Worm (Caenorhabditis elegans) whole organism, L2 larva: ENCODE measurements around the gene wht-2.
A peak's percentile ranks its signal among the peaks of the same experiment; 100 is the strongest.

Experiments used
- C34F6.9 ChIP-seq: fragments of 150-350 bp; optimal IDR thresholded peaks from 2 replicates; lab custom pipeline; 2014; ENCODE audit warnings: missing biosample characterization, missing genetic modification characterization
- F13H6.1 ChIP-seq: sonication (generic microtip); optimal IDR thresholded peaks from 2 replicates; lab custom pipeline; 2016; ENCODE audit warnings: missing genetic modification characterization, missing compliant biosample characterization
- R02D3.7 ChIP-seq: fragments of 150-350 bp; optimal IDR thresholded peaks from 2 replicates; lab custom pipeline; 2014; ENCODE audit warnings: missing biosample characterization, missing genetic modification characterization
- alr-1 ChIP-seq: fragments of 150-350 bp; optimal IDR thresholded peaks from 2 replicates; lab custom pipeline; 2014; ENCODE audit warnings: missing biosample characterization, missing genetic modification characterization
- aly-2 ChIP-seq: fragments of 150-350 bp; optimal IDR thresholded peaks from 2 replicates; lab custom pipeline; 2014; ENCODE audit warnings: missing biosample characterization, missing genetic modification characterization
- ama-1 ChIP-seq: fragments of 150-350 bp; optimal IDR thresholded peaks from 2 replicates; lab custom pipeline; 2018; ENCODE audit warnings: inconsistent platforms
- blmp-1 ChIP-seq: sonication (generic microtip); optimal IDR thresholded peaks from 2 replicates; lab custom pipeline; 2017; ENCODE audit warnings: missing genetic modification characterization, mild to moderate bottlenecking, missing compliant biosample characterization, antibody characterized with exemption, moderate library complexity; ENCODE audit not compliant: insufficient read depth
- ceh-82 ChIP-seq: fragments of 150-350 bp; optimal IDR thresholded peaks from 2 replicates; lab custom pipeline; 2014; ENCODE audit warnings: missing biosample characterization, missing genetic modification characterization
- crh-2 ChIP-seq: sonication (generic microtip); optimal IDR thresholded peaks from 2 replicates; lab custom pipeline; 2017; ENCODE audit warnings: missing biosample characterization, missing genetic modification characterization
- egl-27 ChIP-seq: sonication (generic microtip); optimal IDR thresholded peaks from 3 replicates; lab custom pipeline; 2017; ENCODE audit warnings: missing biosample characterization, missing genetic modification reagents, missing genetic modification characterization
- fos-1 ChIP-seq: fragments of 150-350 bp; optimal IDR thresholded peaks from 2 replicates; lab custom pipeline; 2014; ENCODE audit warnings: missing biosample characterization, missing genetic modification characterization
- gmeb-1 ChIP-seq: fragments of 150-350 bp; optimal IDR thresholded peaks from 2 replicates; lab custom pipeline; 2014; ENCODE audit warnings: missing biosample characterization, missing genetic modification characterization
- lin-11 ChIP-seq: fragments of 150-350 bp; sonication (generic microtip); optimal IDR thresholded peaks from 2 replicates; lab custom pipeline; 2014; ENCODE audit warnings: missing biosample characterization, missing genetic modification characterization, inconsistent platforms, mixed read lengths
- lin-13 ChIP-seq: fragments of 150-350 bp; optimal IDR thresholded peaks from 2 replicates; lab custom pipeline; 2014; ENCODE audit warnings: missing biosample characterization, missing genetic modification reagents, missing genetic modification characterization
- lin-39 ChIP-seq: fragments of 150-350 bp; optimal IDR thresholded peaks from 2 replicates; lab custom pipeline; 2014; ENCODE audit warnings: missing biosample characterization, missing genetic modification reagents, missing genetic modification characterization
- lsy-2 ChIP-seq, 2 experiments: fragments of 150-350 bp in 1 of 2; sonication (generic microtip) in 1 of 2; optimal IDR thresholded peaks; 2 replicates each; lab custom pipeline; 2014 to 2017; ENCODE audit warnings: missing biosample characterization in 2 of 2, missing genetic modification characterization in 2 of 2
- mab-5 ChIP-seq: fragments of 150-350 bp; optimal IDR thresholded peaks from 2 replicates; lab custom pipeline; 2014; ENCODE audit warnings: missing biosample characterization, missing genetic modification characterization
- mdl-1 ChIP-seq, 2 experiments: fragments of 150-350 bp in 1 of 2; sonication (generic microtip) in 1 of 2; optimal IDR thresholded peaks; 2 replicates each; lab custom pipeline; 2017; ENCODE audit warnings: missing biosample characterization in 2 of 2, missing genetic modification characterization in 2 of 2
- nhr-11 ChIP-seq: fragments of 150-350 bp; optimal IDR thresholded peaks from 2 replicates; lab custom pipeline; 2014; ENCODE audit warnings: missing biosample characterization, missing genetic modification characterization
- nhr-12 ChIP-seq: fragments of 150-350 bp; optimal IDR thresholded peaks from 2 replicates; lab custom pipeline; 2014; ENCODE audit warnings: missing biosample characterization, missing genetic modification characterization
- nhr-129 ChIP-seq: fragments of 150-350 bp; optimal IDR thresholded peaks from 2 replicates; lab custom pipeline; 2014; ENCODE audit warnings: missing biosample characterization, missing genetic modification characterization
- nhr-21 ChIP-seq: fragments of 150-350 bp; optimal IDR thresholded peaks from 2 replicates; lab custom pipeline; 2014; ENCODE audit warnings: missing biosample characterization, missing genetic modification characterization
- nhr-25 ChIP-seq: fragments of 150-350 bp; sonication (generic microtip); optimal IDR thresholded peaks from 3 replicates; lab custom pipeline; 2014; ENCODE audit warnings: missing biosample characterization, missing genetic modification characterization
- nhr-6 ChIP-seq: fragments of 150-350 bp; optimal IDR thresholded peaks from 2 replicates; lab custom pipeline; 2014; ENCODE audit warnings: missing biosample characterization, missing genetic modification characterization
- nhr-77 ChIP-seq: fragments of 150-350 bp; optimal IDR thresholded peaks from 2 replicates; lab custom pipeline; 2014; ENCODE audit warnings: missing biosample characterization, missing genetic modification characterization
- sem-4 ChIP-seq: fragments of 150-350 bp; optimal IDR thresholded peaks from 2 replicates; lab custom pipeline; 2014; ENCODE audit warnings: missing biosample characterization, missing genetic modification reagents, missing genetic modification characterization
- sma-3 ChIP-seq: sonication (generic microtip); optimal IDR thresholded peaks from 2 replicates; lab custom pipeline; 2016; ENCODE audit warnings: missing genetic modification reagents, missing genetic modification characterization, missing compliant biosample characterization
- sma-9 ChIP-seq, 2 experiments: fragments of 150-350 bp in 1 of 2; sonication (generic microtip) in 1 of 2; optimal IDR thresholded peaks; 2 replicates each; lab custom pipeline; 2014 to 2016; ENCODE audit warnings: missing genetic modification characterization in 2 of 2, mild to moderate bottlenecking in 1 of 2, missing biosample characterization in 1 of 2, missing compliant biosample characterization in 1 of 2, missing genetic modification reagents in 1 of 2, moderate library complexity in 1 of 2
- snpc-4 ChIP-seq: fragments of 150-350 bp; optimal IDR thresholded peaks from 2 replicates; lab custom pipeline; 2014; ENCODE audit warnings: missing biosample characterization, missing genetic modification characterization
- unc-55 ChIP-seq: fragments of 150-350 bp; sonication (generic microtip); optimal IDR thresholded peaks from 3 replicates; lab custom pipeline; 2014; ENCODE audit warnings: missing biosample characterization, missing genetic modification reagents, missing genetic modification characterization
- zag-1 ChIP-seq: fragments of 150-350 bp; optimal IDR thresholded peaks from 2 replicates; lab custom pipeline; 2014; ENCODE audit warnings: missing biosample characterization, missing genetic modification characterization
- ztf-1 ChIP-seq: fragments of 200-800 bp; sonication (Bioruptor generic); conservative IDR thresholded peaks from 2 replicates; pipeline ENCODE4 v1.3.6; 2022; ENCODE audit warnings: missing genetic modification characterization, missing compliant biosample characterization
- ztf-4 ChIP-seq: fragments of 150-350 bp; optimal IDR thresholded peaks from 2 replicates; lab custom pipeline; 2014; ENCODE audit warnings: missing biosample characterization, missing genetic modification characterization

wht-2 gene

ce11 chrIV:11522225-11522952, 52.2 kb downstream of the wht-2 start:
- TF ChIP-seq lin-11 (tag; lab: Kevin White, UChicago) = no peak
- TF ChIP-seq R02D3.7 (tag; lab: Kevin White, UChicago) = no peak
- TF ChIP-seq sem-4 (tag; lab: Kevin White, UChicago) = peak; percentile 78
- no peak for TF ChIP-seq lin-39
- peak; percentile 46 for TF ChIP-seq lin-13 (GFP tag; lab: Kevin White, UChicago)
- peak; percentile 83 for TF ChIP-seq ama-1
- peak; percentile 65 for TF ChIP-seq nhr-21 (tag; lab: Kevin White, UChicago)
- TF ChIP-seq mdl-1 (tag; optimal IDR thresholded peaks at IDR 0.05; lab: Kevin White, UChicago) = peak in 1 of 2 experiments; percentile 10
- peak; percentile 76 for TF ChIP-seq nhr-129 (tag; lab: Kevin White, UChicago)
- peak; percentile 60 for TF ChIP-seq nhr-6 (tag; lab: Kevin White, UChicago)
- TF ChIP-seq ztf-1 (GFP tag; lab: Robert Waterston, UW) = no peak
- peak; percentile 63 for TF ChIP-seq fos-1 (tag; lab: Kevin White, UChicago)
- TF ChIP-seq sma-9 (GFP tag; optimal IDR thresholded peaks at IDR 0.05; lab: Kevin White, UChicago) = peak; percentile 83
- TF ChIP-seq sma-9 (tag; optimal IDR thresholded peaks at IDR 0.05; lab: Kevin White, UChicago) = no peak
- peak; percentile 78 for TF ChIP-seq ztf-4
- peak; percentile 47 to 84 for TF ChIP-seq lsy-2 (tag; optimal IDR thresholded peaks at IDR 0.05; lab: Kevin White, UChicago)
- TF ChIP-seq zag-1 (tag; lab: Kevin White, UChicago) = peak; percentile 21
- peak; percentile 82 for TF ChIP-seq unc-55
- TF ChIP-seq alr-1 = no peak
- TF ChIP-seq F13H6.1 = peak; percentile 81
- TF ChIP-seq crh-2 (tag; lab: Kevin White, UChicago) = peak; percentile 97
- TF ChIP-seq nhr-77 (tag; lab: Kevin White, UChicago) = peak; percentile 41
- TF ChIP-seq C34F6.9 (tag; lab: Kevin White, UChicago) = peak; percentile 88
- TF ChIP-seq sma-3 = peak; percentile 56
- no peak for TF ChIP-seq snpc-4
- TF ChIP-seq blmp-1 = peak; percentile 81
- TF ChIP-seq ceh-82 (tag; lab: Kevin White, UChicago) = peak; percentile 21
- TF ChIP-seq nhr-12 (tag; lab: Kevin White, UChicago) = no peak
- peak; percentile 65 for TF ChIP-seq gmeb-1 (tag; lab: Kevin White, UChicago)
- peak; percentile 68 for TF ChIP-seq nhr-25 (tag; lab: Kevin White, UChicago)
- TF ChIP-seq nhr-11 (tag; lab: Kevin White, UChicago) = no peak
- peak; percentile 65 for TF ChIP-seq egl-27 (tag; lab: Kevin White, UChicago)
- no peak for TF ChIP-seq aly-2
- TF ChIP-seq mab-5 (tag; lab: Kevin White, UChicago) = peak; percentile 2
